Fruit fly (Drosophila melanogaster) Kc167 (cell line): Measurements from ENCODE around the gene CG14135.

Source experiments
- h ChIP-seq: fragments of >200 bp; optimal IDR thresholded peaks from 3 replicates; lab custom pipeline; 2018; ENCODE audit warnings: missing external identifiers
- insv ChIP-seq: fragments of >200 bp; optimal IDR thresholded peaks from 3 replicates; lab custom pipeline; 2018; ENCODE audit warnings: missing external identifiers
- psq ChIP-seq: fragments of >200 bp; optimal IDR thresholded peaks from 2 replicates; lab custom pipeline; 2017; ENCODE audit warnings: missing external identifiers

DNA sequence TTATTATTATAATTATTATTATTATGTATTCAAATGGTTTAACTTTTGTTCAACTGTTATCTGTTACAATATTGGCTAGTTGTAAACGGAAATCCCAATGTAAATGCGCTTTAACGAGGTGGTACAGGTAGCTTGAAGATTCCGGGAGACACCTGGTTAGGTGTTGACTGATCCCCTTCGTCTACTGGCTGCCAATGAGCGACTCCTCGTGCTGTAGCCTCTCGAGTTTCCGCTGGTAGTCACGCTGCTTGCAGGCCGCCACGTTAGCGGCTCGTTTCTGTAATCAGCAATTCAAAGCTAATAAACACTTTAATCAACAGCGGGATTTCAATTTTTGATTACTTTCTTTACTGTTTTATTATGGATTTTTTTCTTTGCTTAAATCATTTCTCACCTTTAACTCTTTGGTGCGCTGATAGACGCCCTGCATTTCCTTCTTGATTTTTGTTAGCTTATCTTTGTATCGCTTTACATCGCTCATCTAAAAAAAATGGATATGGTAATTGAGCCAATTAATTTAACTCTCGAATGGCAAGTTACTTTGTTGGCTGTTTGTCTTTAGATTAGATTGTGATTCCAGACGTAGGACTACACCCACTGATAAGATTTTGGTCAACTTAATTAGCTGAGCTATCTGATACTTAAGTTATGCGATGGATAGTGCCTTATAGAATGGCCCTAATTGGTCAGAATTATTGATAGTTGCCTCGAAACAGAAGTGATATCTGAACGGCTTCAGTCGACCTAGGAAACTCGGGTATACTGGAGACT is 1.4 kb upstream of the CG14135 start:
- TF ChIP-seq h (lab: Kevin White, UChicago), result no peak
- TF ChIP-seq insv, result no peak
- TF ChIP-seq psq, result no peak
